Fruit fly (Drosophila melanogaster): ENCODE results near the gene CG8087.

CG8087 gene

dm6 chr3R:14577803-14578493 is 13.3 kb upstream of the CG8087 start (continued):
- TF ChIP-seq NfI (GFP tag; optimal IDR thresholded peaks at IDR 0.05) = no peak
- TF ChIP-seq D19A (tag; optimal IDR thresholded peaks at IDR 0.05) = no peak
- TF ChIP-seq CG2712 (tag; optimal IDR thresholded peaks at IDR 0.05) = peak; percentile 41
- no peak for TF ChIP-seq Taf1 (GFP tag; IDR thresholded peaks at IDR 0.05)
- no peak for TF ChIP-seq en (GFP tag; optimal IDR thresholded peaks at IDR 0.05)
- TF ChIP-seq Elba2 (GFP tag; optimal IDR thresholded peaks at IDR 0.05) = no peak
- TF ChIP-seq bigmax (GFP tag; optimal IDR thresholded peaks at IDR 0.05) = no peak
- TF ChIP-seq fu2 (GFP tag; optimal IDR thresholded peaks at IDR 0.05) = no peak
- no peak for TF ChIP-seq kni (GFP tag; optimal IDR thresholded peaks at IDR 0.05)
- TF ChIP-seq CG6272 (GFP tag; IDR thresholded peaks at IDR 0.05) = no peak
- TF ChIP-seq CG14860 (GFP tag; IDR thresholded peaks at IDR 0.05; ENCODE audit: partially characterized antibody) = no peak
- no peak for TF ChIP-seq Doc2 (GFP tag; IDR thresholded peaks at IDR 0.05)
- peak; percentile 18 for TF ChIP-seq gcm (GFP tag; optimal IDR thresholded peaks at IDR 0.05)
- no peak for TF ChIP-seq Ets97D (GFP tag; optimal IDR thresholded peaks at IDR 0.05)
- no peak for TF ChIP-seq CG6683 (GFP tag; optimal IDR thresholded peaks at IDR 0.05)
- TF ChIP-seq fd3F (GFP tag; optimal IDR thresholded peaks at IDR 0.05) = no peak
- TF ChIP-seq CG15011 (GFP tag; optimal IDR thresholded peaks at IDR 0.05) = no peak
- no peak for TF ChIP-seq CG12659 (GFP tag; optimal IDR thresholded peaks at IDR 0.05)
- no peak for TF ChIP-seq Scr (GFP tag; IDR thresholded peaks at IDR 0.05; ENCODE audit: partially characterized antibody)
- peak; percentile 51 for TF ChIP-seq Oli (tag; optimal IDR thresholded peaks at IDR 0.05)
- TF ChIP-seq CG5953 (GFP tag; IDR thresholded peaks at IDR 0.05) = no peak
- TF ChIP-seq lov (optimal IDR thresholded peaks at IDR 0.05) = no peak
- no peak for TF ChIP-seq lov (GFP tag; IDR thresholded peaks at IDR 0.05)
- peak; percentile 30 for TF ChIP-seq fd96Cb (tag; optimal IDR thresholded peaks at IDR 0.05)
- no peak for TF ChIP-seq CG18764 (GFP tag; optimal IDR thresholded peaks at IDR 0.05)
- TF ChIP-seq CG8388 (GFP tag; optimal IDR thresholded peaks at IDR 0.05) = peak; percentile 10
- TF ChIP-seq Sox102F (GFP tag; optimal IDR thresholded peaks at IDR 0.05) = peak; percentile 57
- no peak for TF ChIP-seq CG6765 (GFP tag; optimal IDR thresholded peaks at IDR 0.05)
- 0 out of 2 replicates have a peak, but pooled peaks have one; percentile 27 for TF ChIP-seq CG32772 (GFP tag; IDR thresholded peaks at IDR 0.05)
- TF ChIP-seq Sox100B (GFP tag; optimal IDR thresholded peaks at IDR 0.05) = no peak
- no peak for TF ChIP-seq Nf-YB (GFP tag; optimal IDR thresholded peaks at IDR 0.05)
- no peak for TF ChIP-seq otp (GFP tag; IDR thresholded peaks at IDR 0.05)
- no peak for TF ChIP-seq CG2202 (tag; optimal IDR thresholded peaks at IDR 0.05)
- TF ChIP-seq CG4282 (GFP tag; optimal IDR thresholded peaks at IDR 0.05) = no peak
- peak in 1 of 2 experiments; percentile 3 for TF ChIP-seq dpn (GFP tag; optimal IDR thresholded peaks at IDR 0.05)
- TF ChIP-seq CG17829 (tag; optimal IDR thresholded peaks at IDR 0.05) = no peak

dm6 chr3R:14576692-14577646 is 12.4 kb upstream of the CG8087 start, which contains the start of gene stumps:
Gene stumps, plus strand, starts transcription at chr3R:14577217.
- peak; percentile 53 for TF ChIP-seq grn (GFP tag; optimal IDR thresholded peaks at IDR 0.05)
- TF ChIP-seq shn (GFP tag; optimal IDR thresholded peaks at IDR 0.05) = no peak
- no peak for TF ChIP-seq CG11398 (GFP tag; optimal IDR thresholded peaks at IDR 0.05)
- TF ChIP-seq Tbp (GFP tag; optimal IDR thresholded peaks at IDR 0.05) = no peak
- no peak for TF ChIP-seq CG13775 (GFP tag; optimal IDR thresholded peaks at IDR 0.05)
- TF ChIP-seq Rfx (GFP tag; IDR thresholded peaks at IDR 0.05) = no peak; the same call in 1 of the 2 replicates
- no peak for TF ChIP-seq crc (GFP tag; optimal IDR thresholded peaks at IDR 0.05)
- no peak for TF ChIP-seq jing (GFP tag; optimal IDR thresholded peaks at IDR 0.05)
- no peak for TF ChIP-seq CG9215 (GFP tag; IDR thresholded peaks at IDR 0.05)
- TF ChIP-seq CG13424 (tag; optimal IDR thresholded peaks at IDR 0.05) = no peak
- no peak for TF ChIP-seq Dip3 (GFP tag; optimal IDR thresholded peaks at IDR 0.05)
- no peak for TF ChIP-seq CG34224 (GFP tag; IDR thresholded peaks at IDR 0.05; ENCODE audit: partially characterized antibody)
- TF ChIP-seq kay (GFP tag; optimal IDR thresholded peaks at IDR 0.05) = no peak
- no peak for TF ChIP-seq CG17829 (tag; optimal IDR thresholded peaks at IDR 0.05)
- peak; percentile 24 for TF ChIP-seq Dp (GFP tag; optimal IDR thresholded peaks at IDR 0.05)

Measured in whole organism, embryonic.